Fruit fly (Drosophila melanogaster) whole organism, embryonic: ENCODE measurements around the gene GstT4.

ENCODE experiments used
- Adf1 ChIP-seq: fragments of 200-800 bp; sonication (Bioruptor generic); IDR thresholded peaks from 2 replicates; pipeline ENCODE4 v1.3.6; 2022; ENCODE audit warnings: missing biosample characterization, missing genetic modification characterization
- Aef1 ChIP-seq: fragments of 200-800 bp; sonication (Bioruptor generic); IDR thresholded peaks from 3 replicates; pipeline ENCODE4 v1.3.6; 2022; ENCODE audit warnings: missing biosample characterization, missing genetic modification characterization
- CG10654 ChIP-seq: fragments of 200-800 bp; sonication (Bioruptor generic); optimal IDR thresholded peaks from 2 replicates; lab custom pipeline; 2016; ENCODE audit warnings: missing biosample characterization, missing genetic modification characterization
- CG11398 ChIP-seq: fragments of 200-800 bp; sonication (Bioruptor generic); optimal IDR thresholded peaks from 2 replicates; lab custom pipeline; 2016; ENCODE audit warnings: missing biosample characterization, missing genetic modification characterization
- CG13424 ChIP-seq: fragments of 200-800 bp; sonication (Bioruptor generic); optimal IDR thresholded peaks from 2 replicates; lab custom pipeline; 2019; ENCODE audit warnings: missing biosample characterization, mild to moderate bottlenecking, missing genetic modification characterization, moderate library complexity
- CG14441 ChIP-seq: fragments of 200-800 bp; sonication (Bioruptor generic); IDR thresholded peaks from 2 replicates; pipeline ENCODE4 v1.3.6; 2022; ENCODE audit warnings: missing biosample characterization, missing genetic modification characterization
- CG14667 ChIP-seq: fragments of 200-800 bp; sonication (Bioruptor generic); IDR thresholded peaks from 2 replicates; pipeline ENCODE4 v1.3.6; 2022; ENCODE audit warnings: missing biosample characterization, missing genetic modification characterization
- CG15696 ChIP-seq: fragments of 200-800 bp; sonication (Bioruptor generic); optimal IDR thresholded peaks from 2 replicates; lab custom pipeline; 2019; ENCODE audit warnings: missing biosample characterization, mild to moderate bottlenecking, missing genetic modification characterization, moderate library complexity
- CG17385 ChIP-seq: fragments of 200-800 bp; sonication (Bioruptor generic); optimal IDR thresholded peaks from 3 replicates; lab custom pipeline; 2018; ENCODE audit warnings: missing biosample characterization, mild to moderate bottlenecking, missing genetic modification characterization
- CG17802 ChIP-seq: fragments of 200-800 bp; sonication (Bioruptor generic); optimal IDR thresholded peaks from 2 replicates; lab custom pipeline; 2018; ENCODE audit warnings: missing biosample characterization, mild to moderate bottlenecking, missing genetic modification characterization, moderate library complexity
- CG2120 ChIP-seq: fragments of 200-800 bp; sonication (Bioruptor generic); optimal IDR thresholded peaks from 3 replicates; lab custom pipeline; 2016; ENCODE audit warnings: missing biosample characterization, missing genetic modification characterization
- CG2129 ChIP-seq: fragments of 200-800 bp; sonication (Bioruptor generic); IDR thresholded peaks from 2 replicates; pipeline ENCODE4 v1.3.6; 2022; ENCODE audit warnings: missing biosample characterization, missing genetic modification characterization; ENCODE audit not compliant: partially characterized antibody
- CG3065 ChIP-seq: fragments of 200-800 bp; sonication (Bioruptor generic); optimal IDR thresholded peaks from 2 replicates; lab custom pipeline; 2016; ENCODE audit warnings: missing biosample characterization, missing genetic modification characterization
- CG31441 ChIP-seq: fragments of 200-800 bp; sonication (Bioruptor generic); IDR thresholded peaks from 2 replicates; pipeline ENCODE4 v1.3.6; 2022; ENCODE audit warnings: missing biosample characterization, missing genetic modification characterization
- CG32532 ChIP-seq: fragments of 200-800 bp; sonication (Bioruptor generic); IDR thresholded peaks from 2 replicates; pipeline ENCODE4 v1.3.6; 2022; ENCODE audit warnings: missing biosample characterization, missing genetic modification characterization
- CG6689 ChIP-seq: fragments of 200-800 bp; sonication (Bioruptor generic); IDR thresholded peaks from 2 replicates; pipeline ENCODE4 v1.3.6; 2022; ENCODE audit warnings: missing biosample characterization, missing genetic modification characterization
- CG7271 ChIP-seq: fragments of 200-800 bp; sonication (Bioruptor generic); optimal IDR thresholded peaks from 2 replicates; lab custom pipeline; 2018; ENCODE audit warnings: missing biosample characterization, mild to moderate bottlenecking, missing genetic modification characterization, moderate library complexity
- CG8281 ChIP-seq: fragments of 200-800 bp; sonication (Bioruptor generic); optimal IDR thresholded peaks from 2 replicates; lab custom pipeline; 2018; ENCODE audit warnings: missing biosample characterization, mild to moderate bottlenecking, missing genetic modification characterization, moderate library complexity
- CG9609 ChIP-seq: fragments of 200-800 bp; sonication (Bioruptor generic); optimal IDR thresholded peaks from 3 replicates; lab custom pipeline; 2016; ENCODE audit warnings: missing biosample characterization, missing genetic modification characterization
- CG9876 ChIP-seq: fragments of 200-800 bp; sonication (Bioruptor generic); optimal IDR thresholded peaks from 2 replicates; lab custom pipeline; 2016; ENCODE audit warnings: missing biosample characterization, missing genetic modification characterization
- CHES-1-like ChIP-seq: fragments of 200-800 bp; sonication (Bioruptor generic); optimal IDR thresholded peaks from 2 replicates; lab custom pipeline; 2016; ENCODE audit warnings: missing biosample characterization, missing genetic modification characterization
- D ChIP-seq, 2 experiments: fragments of 200-800 bp in 1 of 2; fragments of >200 bp in 1 of 2; sonication (Bioruptor generic) in 1 of 2; optimal IDR thresholded peaks; 2 replicates in 1 of 2; 3 replicates in 1 of 2; lab custom pipeline; 2017; ENCODE audit warnings: mild to moderate bottlenecking in 1 of 2, missing biosample characterization in 1 of 2, missing genetic modification characterization in 1 of 2, missing genetic modification reagents in 1 of 2
- Dp ChIP-seq: fragments of 200-800 bp; sonication (Bioruptor generic); optimal IDR thresholded peaks from 2 replicates; lab custom pipeline; 2018; ENCODE audit warnings: missing biosample characterization, mild to moderate bottlenecking, missing genetic modification characterization, moderate library complexity
- E2f1 ChIP-seq: fragments of 200-800 bp; sonication (Bioruptor generic); IDR thresholded peaks from 2 replicates; pipeline ENCODE4 v1.3.6; 2022; ENCODE audit warnings: missing biosample characterization, missing genetic modification characterization
- E2f2 ChIP-seq: fragments of 200-800 bp; sonication (Bioruptor generic); IDR thresholded peaks from 2 replicates; pipeline ENCODE4 v1.3.6; 2022; ENCODE audit warnings: missing biosample characterization, missing genetic modification characterization
- HLH3B ChIP-seq: fragments of 200-800 bp; sonication (Bioruptor generic); IDR thresholded peaks from 2 replicates; pipeline ENCODE4 v1.3.6; 2022; ENCODE audit warnings: missing biosample characterization, missing genetic modification characterization
- HmgD ChIP-seq: fragments of 200-800 bp; sonication (Bioruptor generic); optimal IDR thresholded peaks from 3 replicates; lab custom pipeline; 2016; ENCODE audit warnings: missing biosample characterization, missing genetic modification characterization
- Hmx ChIP-seq: fragments of 200-800 bp; sonication (Bioruptor generic); optimal IDR thresholded peaks from 2 replicates; lab custom pipeline; 2016; ENCODE audit warnings: missing biosample characterization, missing genetic modification characterization
- Hr78 ChIP-seq, 2 experiments: fragments of 200-800 bp in 1 of 2; fragments of >200 bp in 1 of 2; sonication (Bioruptor generic) in 1 of 2; optimal IDR thresholded peaks; 2 replicates each; lab custom pipeline; 2017 to 2019; ENCODE audit warnings: missing biosample characterization in 2 of 2, missing genetic modification characterization in 2 of 2, mild to moderate bottlenecking in 1 of 2, moderate library complexity in 1 of 2
- Scr ChIP-seq: fragments of 200-800 bp; sonication (Bioruptor generic); IDR thresholded peaks from 2 replicates; pipeline ENCODE4 v1.3.6; 2022; ENCODE audit warnings: missing biosample characterization, missing genetic modification characterization; ENCODE audit not compliant: partially characterized antibody
- Ssrp ChIP-seq: fragments of 200-800 bp; sonication (Bioruptor generic); optimal IDR thresholded peaks from 2 replicates; lab custom pipeline; 2018; ENCODE audit warnings: missing biosample characterization, mild to moderate bottlenecking, missing genetic modification characterization, moderate library complexity
- ab ChIP-seq: fragments of 200-800 bp; sonication (Bioruptor generic); optimal IDR thresholded peaks from 2 replicates; lab custom pipeline; 2016; ENCODE audit warnings: missing biosample characterization, missing genetic modification characterization
- ash1 ChIP-seq: fragments of 200-800 bp; sonication (Bioruptor generic); optimal IDR thresholded peaks from 2 replicates; lab custom pipeline; 2018; ENCODE audit warnings: missing biosample characterization, mild to moderate bottlenecking, missing genetic modification characterization
- az2 ChIP-seq: fragments of 200-800 bp; sonication (Bioruptor generic); optimal IDR thresholded peaks from 3 replicates; lab custom pipeline; 2016; ENCODE audit warnings: missing biosample characterization, missing genetic modification characterization
- cad ChIP-seq: fragments of >200 bp; optimal IDR thresholded peaks from 2 replicates; lab custom pipeline; 2017; ENCODE audit warnings: missing biosample characterization, missing genetic modification characterization
- cas ChIP-seq: fragments of 200-800 bp; sonication (Bioruptor generic); IDR thresholded peaks from 2 replicates; pipeline ENCODE4 v1.3.6; 2022; ENCODE audit warnings: missing biosample characterization, missing genetic modification characterization
- cwo ChIP-seq: fragments of 200-800 bp; sonication (Bioruptor generic); optimal IDR thresholded peaks from 3 replicates; lab custom pipeline; 2017; ENCODE audit warnings: missing biosample characterization, missing genetic modification characterization, mild to moderate bottlenecking, moderate library complexity, missing genetic modification reagents
- dmrt99B ChIP-seq: fragments of 200-800 bp; sonication (Bioruptor generic); optimal IDR thresholded peaks from 2 replicates; lab custom pipeline; 2018; ENCODE audit warnings: missing biosample characterization, mild to moderate bottlenecking, missing genetic modification characterization, moderate library complexity
- esg ChIP-seq: fragments of 200-800 bp; sonication (Bioruptor generic); conservative IDR thresholded peaks from 2 replicates; pipeline ENCODE4 v1.3.6; 2022; ENCODE audit warnings: missing biosample characterization, missing genetic modification characterization
- fd96Cb ChIP-seq: fragments of 200-800 bp; sonication (Bioruptor generic); optimal IDR thresholded peaks from 2 replicates; lab custom pipeline; 2018; ENCODE audit warnings: missing biosample characterization, mild to moderate bottlenecking, missing genetic modification characterization, moderate library complexity
- grn ChIP-seq: fragments of 200-800 bp; sonication (Bioruptor generic); optimal IDR thresholded peaks from 3 replicates; lab custom pipeline; 2017; ENCODE audit warnings: missing biosample characterization, missing genetic modification characterization
- oc ChIP-seq: fragments of 200-800 bp; sonication (Bioruptor generic); optimal IDR thresholded peaks from 2 replicates; lab custom pipeline; 2018; ENCODE audit warnings: missing biosample characterization, mild to moderate bottlenecking, missing genetic modification characterization, moderate library complexity
- pfk ChIP-seq: fragments of 200-800 bp; sonication (Bioruptor generic); optimal IDR thresholded peaks from 2 replicates; lab custom pipeline; 2018; ENCODE audit warnings: missing biosample characterization, mild to moderate bottlenecking, missing genetic modification characterization, moderate library complexity
- ro ChIP-seq: fragments of 200-800 bp; sonication (Bioruptor generic); IDR thresholded peaks from 2 replicates; pipeline ENCODE4 v1.3.6; 2022; ENCODE audit warnings: missing biosample characterization, missing genetic modification characterization
- sc ChIP-seq, 3 experiments: fragments of >200 bp in 2 of 3; fragments of 200-800 bp in 1 of 3; sonication (Bioruptor generic) in 1 of 3; optimal IDR thresholded peaks; 2 replicates in 2 of 3; 3 replicates in 1 of 3; lab custom pipeline; 2017; ENCODE audit warnings: mild to moderate bottlenecking in 1 of 3, missing biosample characterization in 1 of 3, missing genetic modification characterization in 1 of 3, missing genetic modification reagents in 1 of 3
- shn ChIP-seq: fragments of 200-800 bp; sonication (Bioruptor generic); optimal IDR thresholded peaks from 3 replicates; lab custom pipeline; 2016; ENCODE audit warnings: missing biosample characterization, missing genetic modification characterization
- slbo ChIP-seq: fragments of 200-800 bp; sonication (Bioruptor generic); IDR thresholded peaks from 2 replicates; pipeline ENCODE4 v1.3.6; 2022; ENCODE audit warnings: missing biosample characterization, missing genetic modification characterization
- stc ChIP-seq: fragments of 200-800 bp; sonication (Bioruptor generic); IDR thresholded peaks from 2 replicates; pipeline ENCODE4 v1.3.6; 2022; ENCODE audit warnings: missing biosample characterization, missing genetic modification characterization
- tna ChIP-seq: fragments of 200-800 bp; sonication (Bioruptor generic); IDR thresholded peaks from 2 replicates; pipeline ENCODE4 v1.3.6; 2022; ENCODE audit warnings: missing biosample characterization, missing genetic modification characterization; ENCODE audit not compliant: partially characterized antibody
- vvl ChIP-seq: fragments of 200-800 bp; sonication (Bioruptor generic); IDR thresholded peaks from 2 replicates; pipeline ENCODE4 v1.3.6; 2022; ENCODE audit warnings: missing biosample characterization, missing genetic modification characterization
- wdn ChIP-seq: fragments of 200-800 bp; sonication (Bioruptor generic); IDR thresholded peaks from 2 replicates; pipeline ENCODE4 v1.3.6; 2022; ENCODE audit warnings: missing biosample characterization, missing genetic modification characterization

GstT4 gene

DNA sequence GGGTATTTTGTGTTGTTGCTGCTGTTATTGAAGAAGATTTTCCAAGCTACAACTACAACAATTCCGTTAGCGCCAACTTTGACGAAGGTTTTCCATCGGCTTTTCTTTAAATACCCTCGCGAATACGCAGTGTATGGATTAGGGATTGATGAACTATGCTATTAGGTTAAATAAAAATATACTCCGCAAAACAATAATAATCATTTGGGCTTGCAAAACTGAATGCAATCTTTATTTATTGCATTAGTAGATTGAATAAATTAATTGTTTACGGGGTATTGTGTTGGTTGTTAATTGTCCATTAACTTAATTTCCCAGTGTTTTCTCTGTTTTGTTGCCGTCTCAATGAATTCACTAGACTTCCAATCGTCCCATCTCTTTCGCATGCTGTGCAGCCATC lies 42.9 kb downstream of the GstT4 start (continued):
- TF ChIP-seq CG32532 (GFP tag; lab: Robert Waterston, UW) (0 out of 2 replicates have a peak, but pooled peaks have one; percentile 25), CG9876 (no peak), CG2120 (peak; percentile 54), fd96Cb (tag; lab: Kevin White, UChicago) (no peak), wdn (no peak), tna (no peak), CG31441 (GFP tag; lab: Robert Waterston, UW) (0 out of 2 replicates have a peak, but pooled peaks have one; percentile 12), CG13424 (tag; lab: Kevin White, UChicago) (no peak), az2 (GFP tag; lab: Kevin White, UChicago) (no peak), Scr (GFP tag; lab: Robert Waterston, UW) (no peak), HmgD (GFP tag; lab: Kevin White, UChicago) (no peak), oc (no peak), vvl (GFP tag; lab: Robert Waterston, UW) (no peak), Dp (no peak), ash1 (GFP tag; lab: Kevin White, UChicago) (no peak), Ssrp (no peak), cad (GFP tag; lab: Kevin White, UChicago) (no peak), ab (GFP tag; lab: Kevin White, UChicago) (no peak), CG10654 (GFP tag; lab: Kevin White, UChicago) (no peak), dmrt99B (tag; lab: Kevin White, UChicago) (peak; percentile 42), Aef1 (peak; percentile 28; the same call in 1 of the 3 replicates), CG15696 (tag; lab: Kevin White, UChicago) (no peak), CG14667 (GFP tag; lab: Robert Waterston, UW) (no peak), CHES-1-like (GFP tag; lab: Kevin White, UChicago) (no peak), CG11398 (no peak), pfk (GFP tag; lab: Kevin White, UChicago) (no peak), cas (GFP tag; lab: Robert Waterston, UW) (no peak), grn (GFP tag; lab: Kevin White, UChicago) (no peak), Adf1 (GFP tag; lab: Robert Waterston, UW) (no peak), sc (optimal IDR thresholded peaks at IDR 0.05; lab: Kevin White, UChicago) (no peak), sc (GFP tag; optimal IDR thresholded peaks at IDR 0.05; lab: Kevin White, UChicago) (no peak), slbo (peak; percentile 53), E2f1 (GFP tag; lab: Robert Waterston, UW) (no peak), CG7271 (tag; lab: Kevin White, UChicago) (no peak), Hmx (no peak), D (optimal IDR thresholded peaks at IDR 0.05; lab: Kevin White, UChicago) (no peak), D (GFP tag; optimal IDR thresholded peaks at IDR 0.05; lab: Kevin White, UChicago) (no peak), CG17802 (tag; lab: Kevin White, UChicago) (no peak), CG2129 (GFP tag; lab: Robert Waterston, UW) (no peak), CG8281 (no peak), HLH3B (GFP tag; lab: Robert Waterston, UW) (no peak), CG14441 (GFP tag; lab: Robert Waterston, UW) (peak; percentile 65), CG9609 (GFP tag; lab: Kevin White, UChicago) (no peak), CG6689 (GFP tag; lab: Robert Waterston, UW) (no peak), esg (GFP tag; lab: Robert Waterston, UW) (peak; percentile 38; the same call in 1 of the 2 replicates), CG17385 (GFP tag; lab: Kevin White, UChicago) (no peak), cwo (no peak), CG3065 (no peak), ro (GFP tag; lab: Robert Waterston, UW) (no peak), shn (GFP tag; lab: Kevin White, UChicago) (no peak), Hr78 (GFP tag; optimal IDR thresholded peaks at IDR 0.05; lab: Kevin White, UChicago) (no peak), E2f2 (GFP tag; lab: Robert Waterston, UW) (no peak), stc (GFP tag; lab: Robert Waterston, UW) (no peak)
